Worm (Caenorhabditis elegans): Measurements from ENCODE around the gene gipc-1.
A peak's percentile ranks its signal among the peaks of the same experiment; 100 is the strongest.

gipc-1 gene

DNA sequence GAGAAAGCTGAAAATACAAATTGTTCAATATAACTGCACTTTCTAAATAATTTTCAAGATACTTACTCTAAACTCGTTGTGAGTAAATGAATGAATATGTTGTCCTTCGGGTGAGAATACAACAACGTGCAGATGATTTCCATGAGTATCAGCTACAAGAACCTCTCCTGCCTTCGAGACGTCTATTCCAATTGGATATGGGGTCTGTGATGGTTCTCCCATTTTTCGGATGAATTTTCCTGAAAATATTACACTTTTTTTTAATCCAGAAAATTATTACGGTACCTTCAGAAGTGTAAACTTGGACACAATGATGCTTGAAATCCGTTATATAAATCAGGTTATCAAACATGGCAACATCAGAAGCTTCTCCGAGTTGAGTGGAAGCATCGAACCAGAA lies 24.7 kb downstream of the gipc-1 start:
- no peak for TF ChIP-seq ceh-82 (tag; optimal IDR thresholded peaks at IDR 0.05)
- no peak for TF ChIP-seq lin-15B (tag; optimal IDR thresholded peaks at IDR 0.05)
- no peak for TF ChIP-seq elt-3 (tag; optimal IDR thresholded peaks at IDR 0.05)
- TF ChIP-seq eor-1 (tag; optimal IDR thresholded peaks at IDR 0.05): no peak
- TF ChIP-seq ztf-4 (tag; optimal IDR thresholded peaks at IDR 0.05): no peak
- no peak for TF ChIP-seq ceh-28 (tag; optimal IDR thresholded peaks at IDR 0.05)
- TF ChIP-seq egl-5 (tag; optimal IDR thresholded peaks at IDR 0.05): no peak
- TF ChIP-seq ama-1 (optimal IDR thresholded peaks at IDR 0.05): no peak
- no peak for TF ChIP-seq fkh-2 (tag; optimal IDR thresholded peaks at IDR 0.05)
- TF ChIP-seq nhr-237 (tag; optimal IDR thresholded peaks at IDR 0.05): no peak
- no peak for TF ChIP-seq jun-1 (tag; optimal IDR thresholded peaks at IDR 0.05)

ce11 chrIII:4899035-4899578 lies 28.5 kb downstream of the gipc-1 start, which contains the start of gene nhl-2:
TSS of gene nhl-2 (minus strand) at chrIII:4899085.
- TF ChIP-seq nhr-77 (tag; optimal IDR thresholded peaks at IDR 0.05) (no peak), nhr-67 (tag; optimal IDR thresholded peaks at IDR 0.05) (no peak), nhr-237 (tag; optimal IDR thresholded peaks at IDR 0.05) (no peak), egl-5 (tag; optimal IDR thresholded peaks at IDR 0.05) (no peak), ceh-16 (tag; optimal IDR thresholded peaks at IDR 0.05) (no peak), elt-3 (tag; optimal IDR thresholded peaks at IDR 0.05) (no peak), ztf-4 (tag; optimal IDR thresholded peaks at IDR 0.05) (no peak), unc-39 (tag; optimal IDR thresholded peaks at IDR 0.05) (no peak), aly-2 (tag; optimal IDR thresholded peaks at IDR 0.05) (no peak), nhr-11 (tag; optimal IDR thresholded peaks at IDR 0.05) (no peak), elt-2 (tag; optimal IDR thresholded peaks at IDR 0.05) (no peak), R02D3.7 (tag; optimal IDR thresholded peaks at IDR 0.05) (no peak), fos-1 (tag; optimal IDR thresholded peaks at IDR 0.05) (no peak), nhr-25 (tag; optimal IDR thresholded peaks at IDR 0.05) (no peak), zag-1 (tag; optimal IDR thresholded peaks at IDR 0.05) (no peak)

- TF ChIP-seq lin-15B (tag; optimal IDR thresholded peaks at IDR 0.05): peak; percentile 96
- TF ChIP-seq nhr-11 (tag; optimal IDR thresholded peaks at IDR 0.05): peak; percentile 95
- no peak for TF ChIP-seq nhr-67 (tag; optimal IDR thresholded peaks at IDR 0.05)
- TF ChIP-seq pqm-1 (tag; optimal IDR thresholded peaks at IDR 0.05): peak; percentile 96
- peak; percentile 88 for TF ChIP-seq ztf-4 (tag; optimal IDR thresholded peaks at IDR 0.05)
- no peak for TF ChIP-seq ceh-9 (tag; optimal IDR thresholded peaks at IDR 0.05)
- peak in 2 of 3 experiments; percentile 25 to 95 for TF ChIP-seq elt-3 (tag; optimal IDR thresholded peaks at IDR 0.05)
- no peak for TF ChIP-seq nhr-237 (tag; optimal IDR thresholded peaks at IDR 0.05)
- peak; percentile 97 for TF ChIP-seq tbx-2 (tag; optimal IDR thresholded peaks at IDR 0.05)
- TF ChIP-seq nfya-1 (tag; optimal IDR thresholded peaks at IDR 0.05; ENCODE audit: insufficient read depth): peak; percentile 99
- TF ChIP-seq nhr-25 (tag; optimal IDR thresholded peaks at IDR 0.05): peak; percentile 100
- TF ChIP-seq R02D3.7 (tag; optimal IDR thresholded peaks at IDR 0.05): peak; percentile 92
- peak in 1 of 2 experiments; percentile 2 for TF ChIP-seq eor-1 (tag; optimal IDR thresholded peaks at IDR 0.05)
- TF ChIP-seq mdl-1 (tag; optimal IDR thresholded peaks at IDR 0.05): peak; percentile 97
- TF ChIP-seq lsy-12 (tag; optimal IDR thresholded peaks at IDR 0.05): peak; percentile 98
- peak; percentile 97 for TF ChIP-seq fos-1 (tag; optimal IDR thresholded peaks at IDR 0.05)
- peak; percentile 100 for TF ChIP-seq nhr-23 (tag; optimal IDR thresholded peaks at IDR 0.05)
- TF ChIP-seq unc-62 (GFP tag; optimal IDR thresholded peaks at IDR 0.05): peak; percentile 97
- TF ChIP-seq elt-2 (tag; optimal IDR thresholded peaks at IDR 0.05): peak; percentile 97
- TF ChIP-seq daf-12 (tag; optimal IDR thresholded peaks at IDR 0.05): peak; percentile 90
- peak; percentile 91 for TF ChIP-seq skn-1 (tag; optimal IDR thresholded peaks at IDR 0.05)
- peak; percentile 95 for TF ChIP-seq egl-27 (tag; optimal IDR thresholded peaks at IDR 0.05)
- peak; percentile 94 for TF ChIP-seq egl-5 (tag; optimal IDR thresholded peaks at IDR 0.05)
- TF ChIP-seq ceh-16 (tag; optimal IDR thresholded peaks at IDR 0.05): peak; percentile 76
- peak; percentile 93 for TF ChIP-seq nhr-77 (tag; optimal IDR thresholded peaks at IDR 0.05)
- peak; percentile 98 for TF ChIP-seq nhr-43 (tag; optimal IDR thresholded peaks at IDR 0.05; ENCODE audit: poor library complexity, severe bottlenecking)
- peak; percentile 85 for TF ChIP-seq elt-1 (tag; optimal IDR thresholded peaks at IDR 0.05)
- TF ChIP-seq ZK546.5 (tag; optimal IDR thresholded peaks at IDR 0.05): peak; percentile 58
- peak; percentile 33 for TF ChIP-seq unc-39 (tag; optimal IDR thresholded peaks at IDR 0.05)
- TF ChIP-seq fkh-2 (tag; optimal IDR thresholded peaks at IDR 0.05): no peak
- peak; percentile 97 for TF ChIP-seq hmg-11 (tag; optimal IDR thresholded peaks at IDR 0.05)
- no peak for TF ChIP-seq nhr-28 (tag; optimal IDR thresholded peaks at IDR 0.05)
- TF ChIP-seq nhr-76 (tag; optimal IDR thresholded peaks at IDR 0.05): peak; percentile 75
- TF ChIP-seq jun-1 (tag; optimal IDR thresholded peaks at IDR 0.05): peak; percentile 98
- TF ChIP-seq ceh-28 (tag; optimal IDR thresholded peaks at IDR 0.05): peak; percentile 95
- TF ChIP-seq ztf-11 (tag; optimal IDR thresholded peaks at IDR 0.05): peak; percentile 4
- peak; percentile 82 for TF ChIP-seq ama-1 (optimal IDR thresholded peaks at IDR 0.05)
- peak; percentile 92 for TF ChIP-seq snpc-4 (tag; optimal IDR thresholded peaks at IDR 0.05)
- peak; percentile 99 for TF ChIP-seq fkh-10 (GFP tag; optimal IDR thresholded peaks at IDR 0.05)
- peak; percentile 57 for TF ChIP-seq mml-1 (tag; optimal IDR thresholded peaks at IDR 0.05)
- TF ChIP-seq lin-39 (tag; optimal IDR thresholded peaks at IDR 0.05): peak; percentile 99
- peak; percentile 87 for TF ChIP-seq sea-2 (GFP tag; optimal IDR thresholded peaks at IDR 0.05)
- TF ChIP-seq aly-2 (tag; optimal IDR thresholded peaks at IDR 0.05): no peak
- peak; percentile 93 for TF ChIP-seq ceh-82 (tag; optimal IDR thresholded peaks at IDR 0.05)
- peak; percentile 84 for TF ChIP-seq zag-1 (tag; optimal IDR thresholded peaks at IDR 0.05)
These were observed 29.1 kb downstream of the gipc-1 start for ce11 chrIII:4899728-4900127.
